Worm (Caenorhabditis elegans): ENCODE measurements around the gene F59A1.16.
"Not testable (repeated sequence)": the region's sequence is repeated elsewhere in the genome, so short reads cannot be mapped to it uniquely, and the experiment has no call there.

Gene F59A1.16

ce11 chrV:17694260-17694659 lies 9.5 kb upstream of the F59A1.16 start:
- TF ChIP-seq pqm-1 (tag; optimal IDR thresholded peaks at IDR 0.05) (peak; percentile 75), unc-62 (GFP tag; optimal IDR thresholded peaks at IDR 0.05 in 1 of 2) (no peak), unc-62 (tag; optimal IDR thresholded peaks at IDR 0.05) (no peak)

- TF ChIP-seq pqm-1 (tag; optimal IDR thresholded peaks at IDR 0.05) (no peak), dve-1 (tag; optimal IDR thresholded peaks at IDR 0.05; ENCODE audit: insufficient read depth) (no peak)
Observed at ce11 chrV:17690922-17691321, 6.2 kb upstream of the F59A1.16 start, which contains the start of gene F59A1.13. Gene F59A1.13 (minus strand): TSS chrV:17691022.

- TF ChIP-seq nhr-41 (GFP tag; IDR thresholded peaks at IDR 0.05) (0 out of 2 replicates have a peak, but pooled peaks have one; percentile 26), madf-5 (GFP tag; IDR thresholded peaks at IDR 0.05) (peak in 1 of 2 experiments; percentile 43; a peak in 1 of 4 replicates), pha-4 (GFP tag; IDR thresholded peaks at IDR 0.05) (0 out of 2 replicates have a peak, but pooled peaks have one; percentile 15), vab-7 (GFP tag; IDR thresholded peaks at IDR 0.05) (peak; percentile 62), egl-43 (GFP tag; IDR thresholded peaks at IDR 0.05) (0 out of 2 replicates have a peak, but pooled peaks have one; percentile 30), lim-7 (GFP tag; IDR thresholded peaks at IDR 0.05) (peak; percentile 75), snpc-1.2 (GFP tag; IDR thresholded peaks at IDR 0.05) (peak; percentile 32; the same call in 1 of the 2 replicates), lin-38 (GFP tag; IDR thresholded peaks at IDR 0.05) (peak; percentile 31; the same call in 1 of the 2 replicates)
- not testable (repeated sequence) for TF ChIP-seq pha-4 (tag; optimal IDR thresholded peaks at IDR 0.05)
Observed at ce11 chrV:17687398-17687797, 2.6 kb upstream of the F59A1.16 start.

ce11 chrV:17686852-17687251 lies 2.1 kb upstream of the F59A1.16 start, which contains the start of gene F59A1.18:
Gene F59A1.18 (minus strand): TSS chrV:17686952.
- TF ChIP-seq hmg-1.1 (GFP tag; IDR thresholded peaks at IDR 0.05), result no peak
- TF ChIP-seq F37D6.2 (tag; optimal IDR thresholded peaks at IDR 0.05), result no peak
- no peak for TF ChIP-seq Y75B8A.6 (GFP tag; IDR thresholded peaks at IDR 0.05)
- no peak for TF ChIP-seq tag-97 (GFP tag; IDR thresholded peaks at IDR 0.05)
- TF ChIP-seq D1046.2 (GFP tag; IDR thresholded peaks at IDR 0.05), result no peak
- TF ChIP-seq zag-1 (tag; optimal IDR thresholded peaks at IDR 0.05), result no peak
- TF ChIP-seq nhr-11 (tag; optimal IDR thresholded peaks at IDR 0.05), result no peak
- no peak for TF ChIP-seq lim-7 (GFP tag; IDR thresholded peaks at IDR 0.05)
- no peak for TF ChIP-seq zfp-2 (tag; optimal IDR thresholded peaks at IDR 0.05)
- no peak for TF ChIP-seq nhr-25 (tag; optimal IDR thresholded peaks at IDR 0.05; ENCODE audit: borderline replicate concordance, insufficient read depth)
- TF ChIP-seq lir-3 (tag; optimal IDR thresholded peaks at IDR 0.05), result no peak
- TF ChIP-seq zip-11 (GFP tag; IDR thresholded peaks at IDR 0.05), result no peak
- TF ChIP-seq ces-1 (GFP tag; optimal IDR thresholded peaks at IDR 0.05), result no peak
- TF ChIP-seq duxl-1 (tag; optimal IDR thresholded peaks at IDR 0.05; ENCODE audit: poor library complexity), result no peak
- no peak for TF ChIP-seq arid-1 (GFP tag; conservative IDR thresholded peaks at IDR 0.05)
- no peak for TF ChIP-seq T20F7.1 (GFP tag; optimal IDR thresholded peaks at IDR 0.05)

- TF ChIP-seq ceh-82 (tag; optimal IDR thresholded peaks at IDR 0.05) (no peak), nhr-11 (tag; optimal IDR thresholded peaks at IDR 0.05) (no peak), lir-3 (tag; optimal IDR thresholded peaks at IDR 0.05) (no peak), zip-2 (tag; optimal IDR thresholded peaks at IDR 0.05) (no peak), daf-16 (GFP tag; optimal IDR thresholded peaks at IDR 0.05) (no peak), daf-16 (tag; optimal IDR thresholded peaks at IDR 0.05) (no peak), F26F4.8 (GFP tag; conservative IDR thresholded peaks at IDR 0.05) (no peak), dmd-6 (GFP tag; IDR thresholded peaks at IDR 0.05) (no peak), mxl-2 (GFP tag; conservative IDR thresholded peaks at IDR 0.05) (no peak), ceh-28 (tag; optimal IDR thresholded peaks at IDR 0.05) (no peak), hlh-11 (tag; optimal IDR thresholded peaks at IDR 0.05) (no peak), nhr-76 (tag; optimal IDR thresholded peaks at IDR 0.05) (no peak), nhr-102 (tag; optimal IDR thresholded peaks at IDR 0.05) (no peak), nhr-25 (tag; optimal IDR thresholded peaks at IDR 0.05; ENCODE audit: borderline replicate concordance, insufficient read depth) (no peak), unc-62 (GFP tag; optimal IDR thresholded peaks at IDR 0.05 in 1 of 2) (no peak), unc-62 (tag; optimal IDR thresholded peaks at IDR 0.05) (no peak), ces-1 (GFP tag; optimal IDR thresholded peaks at IDR 0.05) (no peak), mdt-29 (GFP tag; IDR thresholded peaks at IDR 0.05) (no peak), ama-1 (optimal IDR thresholded peaks at IDR 0.05) (no peak), ztf-11 (tag; optimal IDR thresholded peaks at IDR 0.05) (no peak), nhr-41 (GFP tag; IDR thresholded peaks at IDR 0.05) (no peak), ceh-20 (GFP tag; IDR thresholded peaks at IDR 0.05) (no peak)
Observed at ce11 chrV:17683763-17684162, 994 bp downstream of the F59A1.16 start, which contains the start of gene F59A1.15. Gene F59A1.15 (minus strand): TSS chrV:17683863.
